Fruit fly (Drosophila melanogaster) whole organism, wandering third instar larva: ENCODE results near the gene CG10660.

Experiments
- CG9705 ChIP-seq: fragments of 200-800 bp; sonication (Bioruptor generic); optimal IDR thresholded peaks from 2 replicates; lab custom pipeline; 2018; ENCODE audit warnings: missing biosample characterization, mild to moderate bottlenecking, missing genetic modification characterization
- Dfd ChIP-seq: fragments of >200 bp; optimal IDR thresholded peaks from 2 replicates; lab custom pipeline; 2017; ENCODE audit warnings: missing biosample characterization, missing genetic modification characterization
- Dif ChIP-seq: fragments of 200-275, 200-300 bp; sonication (Bioruptor generic); optimal IDR thresholded peaks from 2 replicates; lab custom pipeline; 2018; ENCODE audit warnings: missing biosample characterization, missing genetic modification characterization; ENCODE audit not compliant: partially characterized antibody
- GATAd ChIP-seq: sonication (Bioruptor generic); optimal IDR thresholded peaks from 2 replicates; lab custom pipeline; 2016; ENCODE audit warnings: missing biosample characterization, missing genetic modification characterization
- Hnf4 ChIP-seq: fragments of 200-800 bp; sonication (Bioruptor generic); optimal IDR thresholded peaks from 2 replicates; lab custom pipeline; 2016; ENCODE audit warnings: missing biosample characterization, mild to moderate bottlenecking, missing genetic modification characterization
- Myc ChIP-seq: fragments of >200 bp; optimal IDR thresholded peaks from 2 replicates; lab custom pipeline; 2017
- brk ChIP-seq: fragments of 200-800 bp; sonication (Bioruptor generic); optimal IDR thresholded peaks from 2 replicates; lab custom pipeline; 2016; ENCODE audit warnings: missing biosample characterization, mild to moderate bottlenecking, missing genetic modification characterization
- ey ChIP-seq: fragments of 200-800 bp; sonication (Bioruptor generic); optimal IDR thresholded peaks from 2 replicates; lab custom pipeline; 2016; ENCODE audit warnings: missing biosample characterization, missing genetic modification characterization
- fru ChIP-seq: fragments of 200-800 bp; sonication (Bioruptor generic); optimal IDR thresholded peaks from 3 replicates; lab custom pipeline; 2016; ENCODE audit warnings: missing biosample characterization, mild to moderate bottlenecking, missing genetic modification characterization
- h ChIP-seq: fragments of 200-800 bp; sonication (Bioruptor generic); optimal IDR thresholded peaks from 3 replicates; lab custom pipeline; 2016; ENCODE audit warnings: missing biosample characterization, mild to moderate bottlenecking, missing genetic modification characterization
- lola ChIP-seq: fragments of >200 bp; optimal IDR thresholded peaks from 2 replicates; lab custom pipeline; 2017; ENCODE audit warnings: missing biosample characterization, missing genetic modification characterization
- pan ChIP-seq: fragments of >200 bp; optimal IDR thresholded peaks from 2 replicates; lab custom pipeline; 2017
- tai ChIP-seq: sonication (Bioruptor generic); optimal IDR thresholded peaks from 2 replicates; lab custom pipeline; 2016; ENCODE audit warnings: missing biosample characterization, missing genetic modification characterization
- usp ChIP-seq: fragments of >200 bp; optimal IDR thresholded peaks from 2 replicates; lab custom pipeline; 2017; ENCODE audit warnings: missing biosample characterization, missing genetic modification characterization

DNA sequence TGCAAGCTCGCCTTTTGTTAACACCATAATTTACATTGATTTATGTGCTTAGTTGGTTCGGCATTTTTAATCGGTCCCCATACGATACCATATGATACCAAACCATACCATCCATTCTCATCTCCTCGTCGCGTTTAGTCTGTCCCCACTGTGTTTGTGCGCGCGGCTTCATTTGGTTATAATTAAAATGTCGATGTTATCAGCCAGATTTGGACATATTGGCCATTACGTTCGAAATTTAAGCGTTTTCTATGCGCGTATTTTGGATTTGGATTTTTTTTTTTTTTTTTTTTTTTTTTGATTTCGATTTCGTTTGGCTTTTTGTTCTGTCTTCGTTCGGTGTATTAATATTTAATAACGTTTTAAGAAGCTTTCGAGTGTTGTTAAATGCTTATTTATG is 28.5 kb downstream of the CG10660 start:
- TF ChIP-seq CG9705 (GFP tag; lab: Kevin White, UChicago) = no peak
- no peak for TF ChIP-seq pan
- TF ChIP-seq tai (GFP tag; lab: Kevin White, UChicago) = no peak
- no peak for TF ChIP-seq lola (GFP tag; lab: Kevin White, UChicago)
- TF ChIP-seq Myc (lab: Kevin White, UChicago) = no peak
- no peak for TF ChIP-seq brk (GFP tag; lab: Kevin White, UChicago)
- no peak for TF ChIP-seq fru (GFP tag; lab: Kevin White, UChicago)
- TF ChIP-seq h (GFP tag; lab: Kevin White, UChicago) = no peak
- TF ChIP-seq Dif = no peak
- TF ChIP-seq Hnf4 = no peak
- no peak for TF ChIP-seq GATAd
- TF ChIP-seq usp = no peak
- no peak for TF ChIP-seq ey
- TF ChIP-seq Dfd (GFP tag; lab: Kevin White, UChicago) = no peak
